Worm (Caenorhabditis elegans) whole organism, late embryonic: ENCODE measurements around the gene gars-1.

Source experiments
- C08G9.2 ChIP-seq: sonication (generic microtip); optimal IDR thresholded peaks from 2 replicates; lab custom pipeline; 2016; ENCODE audit warnings: mild to moderate bottlenecking, missing genetic modification characterization, moderate library complexity, missing compliant biosample characterization
- C38D4.7 ChIP-seq: fragments of 200-800 bp; sonication (Bioruptor generic); optimal IDR thresholded peaks from 2 replicates; lab custom pipeline; 2018; ENCODE audit warnings: mild to moderate bottlenecking, missing genetic modification characterization, moderate library complexity, missing compliant biosample characterization
- F13H6.1 ChIP-seq: sonication (generic microtip); optimal IDR thresholded peaks from 2 replicates; lab custom pipeline; 2016; ENCODE audit warnings: missing genetic modification characterization, missing compliant biosample characterization
- K02D7.2 ChIP-seq: sonication (generic microtip); optimal IDR thresholded peaks from 2 replicates; lab custom pipeline; 2017; ENCODE audit warnings: mild to moderate bottlenecking, missing genetic modification characterization, missing compliant biosample characterization
- T23F11.4 ChIP-seq: fragments of 200-800 bp; sonication (Bioruptor generic); optimal IDR thresholded peaks from 2 replicates; lab custom pipeline; 2018; ENCODE audit warnings: mild to moderate bottlenecking, missing genetic modification characterization, missing compliant biosample characterization
- Y22D7AL.16 ChIP-seq: sonication (generic microtip); optimal IDR thresholded peaks from 2 replicates; lab custom pipeline; 2016; ENCODE audit warnings: missing genetic modification characterization, missing compliant biosample characterization
- ahr-1 ChIP-seq: sonication (generic microtip); optimal IDR thresholded peaks from 2 replicates; lab custom pipeline; 2016; ENCODE audit warnings: missing genetic modification characterization, missing compliant biosample characterization
- ama-1 ChIP-seq: fragments of 150-350 bp; optimal IDR thresholded peaks from 2 replicates; lab custom pipeline; 2014
- ceh-18 ChIP-seq: sonication (generic microtip); optimal IDR thresholded peaks from 2 replicates; lab custom pipeline; 2016; ENCODE audit warnings: missing genetic modification characterization, missing compliant biosample characterization
- ceh-19 ChIP-seq: fragments of 200-800 bp; sonication (Bioruptor generic); optimal IDR thresholded peaks from 2 replicates; lab custom pipeline; 2018; ENCODE audit warnings: mild to moderate bottlenecking, missing genetic modification characterization, missing compliant biosample characterization
- ceh-2 ChIP-seq: sonication (generic microtip); optimal IDR thresholded peaks from 2 replicates; lab custom pipeline; 2016; ENCODE audit warnings: missing genotype, missing genetic modification characterization, missing compliant biosample characterization
- ceh-30 ChIP-seq: fragments of 150-350 bp; optimal IDR thresholded peaks from 2 replicates; lab custom pipeline; 2014; ENCODE audit warnings: missing biosample characterization, missing genetic modification characterization
- ceh-31 ChIP-seq: sonication (generic microtip); optimal IDR thresholded peaks from 2 replicates; lab custom pipeline; 2016; ENCODE audit warnings: missing genetic modification characterization, missing compliant biosample characterization
- ceh-34 ChIP-seq: sonication (generic microtip); optimal IDR thresholded peaks from 2 replicates; lab custom pipeline; 2016; ENCODE audit warnings: mild to moderate bottlenecking, missing genetic modification characterization, missing compliant biosample characterization
- ceh-6 ChIP-seq: fragments of 200-800 bp; sonication (Bioruptor generic); optimal IDR thresholded peaks from 2 replicates; lab custom pipeline; 2018; ENCODE audit warnings: mild to moderate bottlenecking, missing genetic modification characterization, missing compliant biosample characterization
- ets-4 ChIP-seq: sonication (generic microtip); optimal IDR thresholded peaks from 2 replicates; lab custom pipeline; 2016; ENCODE audit warnings: missing genetic modification characterization, missing compliant biosample characterization
- fkh-6 ChIP-seq: sonication (generic microtip); optimal IDR thresholded peaks from 2 replicates; lab custom pipeline; 2016; ENCODE audit warnings: missing genetic modification characterization, missing compliant biosample characterization
- hlh-30 ChIP-seq: sonication (generic microtip); optimal IDR thresholded peaks from 2 replicates; lab custom pipeline; 2017; ENCODE audit warnings: antibody characterized with exemption, missing genetic modification characterization, missing compliant biosample characterization; ENCODE audit not compliant: insufficient read depth
- hlh-8 ChIP-seq: sonication (generic microtip); optimal IDR thresholded peaks from 2 replicates; lab custom pipeline; 2016; ENCODE audit warnings: missing genotype, missing genetic modification characterization, missing compliant biosample characterization
- lim-6 ChIP-seq: sonication (generic microtip); optimal IDR thresholded peaks from 2 replicates; lab custom pipeline; 2016; ENCODE audit warnings: missing genetic modification characterization, missing compliant biosample characterization
- lin-11 ChIP-seq: fragments of 200-800 bp; sonication (Bioruptor generic); optimal IDR thresholded peaks from 2 replicates; lab custom pipeline; 2018; ENCODE audit warnings: mild to moderate bottlenecking, missing genetic modification characterization, missing compliant biosample characterization
- madf-2 ChIP-seq: sonication (generic microtip); optimal IDR thresholded peaks from 2 replicates; lab custom pipeline; 2017; ENCODE audit warnings: missing genetic modification characterization, missing compliant biosample characterization
- mec-3 ChIP-seq: sonication (generic microtip); optimal IDR thresholded peaks from 2 replicates; lab custom pipeline; 2016; ENCODE audit warnings: borderline replicate concordance, missing genetic modification characterization, missing compliant biosample characterization
- nfya-1 ChIP-seq: sonication (generic microtip); optimal IDR thresholded peaks from 2 replicates; lab custom pipeline; 2017; ENCODE audit warnings: missing genetic modification characterization, mild to moderate bottlenecking, missing compliant biosample characterization, antibody characterized with exemption, moderate library complexity
- npax-4 ChIP-seq: sonication (generic microtip); optimal IDR thresholded peaks from 2 replicates; lab custom pipeline; 2016; ENCODE audit warnings: missing genetic modification characterization, missing compliant biosample characterization
- odd-2 ChIP-seq: sonication (generic microtip); optimal IDR thresholded peaks from 2 replicates; lab custom pipeline; 2017; ENCODE audit warnings: antibody characterized with exemption, mild to moderate bottlenecking, missing genetic modification characterization, missing compliant biosample characterization
- pat-9 ChIP-seq: fragments of 200-800 bp; sonication (Bioruptor generic); optimal IDR thresholded peaks from 2 replicates; lab custom pipeline; 2018; ENCODE audit warnings: mild to moderate bottlenecking, missing genetic modification characterization, moderate library complexity, missing compliant biosample characterization
- pros-1 ChIP-seq: fragments of 150-350 bp; optimal IDR thresholded peaks from 2 replicates; lab custom pipeline; 2014; ENCODE audit warnings: missing biosample characterization, missing genetic modification reagents, missing genetic modification characterization
- ref-2 ChIP-seq: sonication (generic microtip); optimal IDR thresholded peaks from 2 replicates; lab custom pipeline; 2016; ENCODE audit warnings: missing genetic modification characterization, missing compliant biosample characterization
- sox-4 ChIP-seq: sonication (generic microtip); optimal IDR thresholded peaks from 2 replicates; lab custom pipeline; 2017; ENCODE audit warnings: mild to moderate bottlenecking, missing genetic modification characterization, inconsistent platforms, missing compliant biosample characterization
- syd-9 ChIP-seq: sonication (generic microtip); optimal IDR thresholded peaks from 2 replicates; lab custom pipeline; 2016; ENCODE audit warnings: mild to moderate bottlenecking, missing genetic modification characterization, moderate library complexity, missing compliant biosample characterization
- tbx-7 ChIP-seq: sonication (generic microtip); optimal IDR thresholded peaks from 2 replicates; lab custom pipeline; 2016; ENCODE audit warnings: missing genotype, missing genetic modification characterization, missing compliant biosample characterization
- ttx-3 ChIP-seq: sonication (generic microtip); optimal IDR thresholded peaks from 2 replicates; lab custom pipeline; 2016; ENCODE audit warnings: missing genetic modification reagents, missing genetic modification characterization, missing compliant biosample characterization
- unc-3 ChIP-seq, 2 experiments: fragments of 200-800 bp in 1 of 2; sonication (Bioruptor generic) in 1 of 2; sonication (generic microtip) in 1 of 2; conservative IDR thresholded peaks in 1 of 2; optimal IDR thresholded peaks in 1 of 2; 2 replicates each; pipeline versions ENCODE4 v1.3.6 to Lab custom; 2016 to 2022; ENCODE audit warnings: missing compliant biosample characterization in 2 of 2, missing genetic modification characterization in 2 of 2, missing genetic modification reagents in 1 of 2
- unc-42 ChIP-seq: sonication (generic microtip); optimal IDR thresholded peaks from 2 replicates; lab custom pipeline; 2016; ENCODE audit warnings: missing genotype, missing genetic modification characterization, missing compliant biosample characterization
- unc-55 ChIP-seq: sonication (generic microtip); optimal IDR thresholded peaks from 2 replicates; lab custom pipeline; 2017; ENCODE audit warnings: missing biosample characterization, missing genetic modification reagents, missing genetic modification characterization
- unc-86 ChIP-seq: sonication (generic microtip); optimal IDR thresholded peaks from 2 replicates; lab custom pipeline; 2016; ENCODE audit warnings: missing genetic modification characterization, missing compliant biosample characterization
- zip-5 ChIP-seq: sonication (generic microtip); optimal IDR thresholded peaks from 2 replicates; lab custom pipeline; 2016; ENCODE audit warnings: missing genetic modification characterization, missing compliant biosample characterization
- ztf-16 ChIP-seq: sonication (generic microtip); optimal IDR thresholded peaks from 2 replicates; lab custom pipeline; 2017; ENCODE audit warnings: missing genetic modification characterization, missing compliant biosample characterization

Gene gars-1

ce11 chrIII:5190671-5191174 lies 27.3 kb upstream of the gars-1 start, which contains the start of gene hira-1:
hira-1 (plus strand) TSS chrIII:5191124.
- TF ChIP-seq hlh-30 (tag; lab: Kevin White, UChicago) (no peak), unc-42 (tag; lab: Kevin White, UChicago) (peak; percentile 55), unc-86 (no peak), tbx-7 (tag; lab: Kevin White, UChicago) (no peak), ttx-3 (no peak), unc-3 (GFP tag; conservative IDR thresholded peaks at IDR 0.05; lab: Robert Waterston, UW) (no peak), unc-3 (tag; optimal IDR thresholded peaks at IDR 0.05; lab: Kevin White, UChicago) (no peak)

ce11 chrIII:5190179-5190578 lies 26.8 kb upstream of the gars-1 start:
- TF ChIP-seq syd-9 (tag; lab: Kevin White, UChicago) (no peak), lim-6 (tag; lab: Kevin White, UChicago) (peak; percentile 21), ztf-16 (tag; lab: Kevin White, UChicago) (no peak), npax-4 (tag; lab: Kevin White, UChicago) (no peak), unc-86 (no peak), ceh-18 (tag; lab: Kevin White, UChicago) (no peak), ama-1 (lab: Kevin White, UChicago) (no peak), sox-4 (tag; lab: Kevin White, UChicago) (no peak), pros-1 (tag; lab: Kevin White, UChicago) (no peak), tbx-7 (tag; lab: Kevin White, UChicago) (peak; percentile 25), ceh-19 (GFP tag; lab: Kevin White, UChicago) (no peak), zip-5 (tag; lab: Kevin White, UChicago) (peak; percentile 35), unc-42 (tag; lab: Kevin White, UChicago) (no peak), T23F11.4 (GFP tag; lab: Kevin White, UChicago) (no peak), ceh-34 (tag; lab: Kevin White, UChicago) (no peak), ref-2 (tag; lab: Kevin White, UChicago) (peak; percentile 50), lin-11 (no peak), ceh-2 (tag; lab: Kevin White, UChicago) (peak; percentile 20), F13H6.1 (tag; lab: Kevin White, UChicago) (no peak), K02D7.2 (no peak), C08G9.2 (tag; lab: Kevin White, UChicago) (peak; percentile 79), mec-3 (tag; lab: Kevin White, UChicago) (no peak), madf-2 (no peak), Y22D7AL.16 (no peak), ceh-30 (tag; lab: Kevin White, UChicago) (no peak), ceh-31 (tag; lab: Kevin White, UChicago) (peak; percentile 47), ets-4 (tag; lab: Kevin White, UChicago) (peak; percentile 91)

ce11 chrIII:5188426-5188825 lies 25.0 kb upstream of the gars-1 start, which contains the start of gene K10D2.8:
K10D2.8 (plus strand) TSS chrIII:5188726.
- TF ChIP-seq lin-11 (no peak), ceh-18 (tag; lab: Kevin White, UChicago) (no peak), T23F11.4 (GFP tag; lab: Kevin White, UChicago) (no peak), fkh-6 (tag; lab: Kevin White, UChicago) (no peak), K02D7.2 (no peak), ahr-1 (tag; lab: Kevin White, UChicago) (no peak), C38D4.7 (GFP tag; lab: Kevin White, UChicago) (no peak), hlh-8 (no peak), odd-2 (tag; lab: Kevin White, UChicago) (no peak), zip-5 (tag; lab: Kevin White, UChicago) (no peak), ceh-6 (GFP tag; lab: Kevin White, UChicago) (no peak), mec-3 (tag; lab: Kevin White, UChicago) (no peak), unc-55 (no peak), pat-9 (no peak), ceh-31 (tag; lab: Kevin White, UChicago) (no peak), ztf-16 (tag; lab: Kevin White, UChicago) (no peak), nfya-1 (no peak)
